Worm (Caenorhabditis elegans): Measurements from ENCODE around the gene srr-6.

The srr-6 gene

ce11 chrV:5036364-5036763 lies 23.8 kb downstream of the srr-6 start, which contains the start of gene K11D12.7:
Gene K11D12.7, minus strand, starts transcription at chrV:5036464.
- no peak for TF ChIP-seq nhr-11 (tag; optimal IDR thresholded peaks at IDR 0.05)
- TF ChIP-seq snu-23 (GFP tag; optimal IDR thresholded peaks at IDR 0.05), result no peak
- TF ChIP-seq nhr-12 (tag; optimal IDR thresholded peaks at IDR 0.05), result no peak
- TF ChIP-seq lin-35 (GFP tag; optimal IDR thresholded peaks at IDR 0.05), result no peak
- TF ChIP-seq rnt-1 (tag; optimal IDR thresholded peaks at IDR 0.05), result no peak
- TF ChIP-seq F16B12.6 (tag; optimal IDR thresholded peaks at IDR 0.05), result no peak
- TF ChIP-seq mdl-1 (tag; optimal IDR thresholded peaks at IDR 0.05), result no peak
- TF ChIP-seq mep-1 (tag; optimal IDR thresholded peaks at IDR 0.05), result no peak

ce11 chrV:5038449-5038848 lies 25.8 kb downstream of the srr-6 start:
- TF ChIP-seq alr-1 (tag; optimal IDR thresholded peaks at IDR 0.05; ENCODE audit: borderline replicate concordance), result no peak
- TF ChIP-seq unc-30 (tag; optimal IDR thresholded peaks at IDR 0.05), result no peak
- peak; percentile 54 for TF ChIP-seq grh-1 (GFP tag; IDR thresholded peaks at IDR 0.05)
- peak; percentile 85 for TF ChIP-seq nhr-85 (tag)
- peak; percentile 83 for TF ChIP-seq blmp-1 (tag; optimal IDR thresholded peaks at IDR 0.05)
- peak in 1 of 6 experiments; percentile 23 for TF ChIP-seq elt-3 (tag; optimal IDR thresholded peaks at IDR 0.05)
- peak; percentile 48 for TF ChIP-seq lin-14 (GFP tag; optimal IDR thresholded peaks at IDR 0.05)
- no peak for TF ChIP-seq efl-3 (GFP tag; optimal IDR thresholded peaks at IDR 0.05)
- no peak for TF ChIP-seq ets-5 (GFP tag; IDR thresholded peaks at IDR 0.05)
- peak in 1 of 2 experiments; percentile 5 for TF ChIP-seq lin-35 (GFP tag; optimal IDR thresholded peaks at IDR 0.05)
- TF ChIP-seq unc-98 (GFP tag; IDR thresholded peaks at IDR 0.05), result no peak

- TF ChIP-seq dsc-1 (tag; optimal IDR thresholded peaks at IDR 0.05) (peak; percentile 97), hpl-2 (GFP tag; optimal IDR thresholded peaks at IDR 0.05) (no peak), C16A3.4 (tag; optimal IDR thresholded peaks at IDR 0.05) (no peak), ztf-4 (tag; optimal IDR thresholded peaks at IDR 0.05) (no peak), ceh-88 (GFP tag; IDR thresholded peaks at IDR 0.05) (no peak), pqm-1 (tag; optimal IDR thresholded peaks at IDR 0.05) (no peak), fkh-4 (tag; optimal IDR thresholded peaks at IDR 0.05; ENCODE audit: borderline replicate concordance) (peak; percentile 83)
Measured at ce11 chrV:5039559-5039958, 27.0 kb downstream of the srr-6 start, which contains the start of gene K11D12.11. Gene K11D12.11, minus strand, starts transcription at chrV:5039600.

ce11 chrV:5040925-5041324 lies 28.3 kb downstream of the srr-6 start, which contains the start of gene K11D12.8:
Gene K11D12.8, minus strand, starts transcription at chrV:5041001.
- peak; percentile 71 for TF ChIP-seq blmp-1 (tag; optimal IDR thresholded peaks at IDR 0.05)
- no peak for TF ChIP-seq dpl-1 (GFP tag; optimal IDR thresholded peaks at IDR 0.05)

- TF ChIP-seq sup-37 (GFP tag; optimal IDR thresholded peaks at IDR 0.05) (no peak), fkh-10 (GFP tag; optimal IDR thresholded peaks at IDR 0.05) (no peak), nhr-90 (tag; optimal IDR thresholded peaks at IDR 0.05; ENCODE audit: poor library complexity) (no peak), C04F5.9 (tag; optimal IDR thresholded peaks at IDR 0.05) (no peak), C34B4.2 (tag; optimal IDR thresholded peaks at IDR 0.05) (no peak), skn-1 (tag; optimal IDR thresholded peaks at IDR 0.05) (no peak), nhr-11 (tag; optimal IDR thresholded peaks at IDR 0.05) (no peak)
Measured at ce11 chrV:5046103-5046502, 33.5 kb downstream of the srr-6 start, which contains the start of gene exc-14. Gene exc-14, minus strand, starts transcription at chrV:5046203.

ce11 chrV:5046558-5046957 lies 34.0 kb downstream of the srr-6 start:
- TF ChIP-seq tbx-2 (tag; optimal IDR thresholded peaks at IDR 0.05) (no peak), nhr-11 (tag; optimal IDR thresholded peaks at IDR 0.05) (no peak), ceh-63 (GFP tag; optimal IDR thresholded peaks at IDR 0.05) (no peak), grh-1 (GFP tag; IDR thresholded peaks at IDR 0.05) (no peak), blmp-1 (tag; optimal IDR thresholded peaks at IDR 0.05) (no peak), efl-1 (optimal IDR thresholded peaks at IDR 0.05) (no peak), efl-1 (GFP tag; optimal IDR thresholded peaks at IDR 0.05 in 1 of 2) (no peak), rnt-1 (tag; optimal IDR thresholded peaks at IDR 0.05) (no peak), nhr-85 (tag) (no peak), vab-15 (tag; optimal IDR thresholded peaks at IDR 0.05) (no peak), F16B12.6 (tag; optimal IDR thresholded peaks at IDR 0.05) (no peak), nhr-12 (tag; optimal IDR thresholded peaks at IDR 0.05) (no peak), xbp-1 (tag; optimal IDR thresholded peaks at IDR 0.05) (no peak), snu-23 (GFP tag; optimal IDR thresholded peaks at IDR 0.05) (no peak), sup-37 (GFP tag; optimal IDR thresholded peaks at IDR 0.05) (no peak), dsc-1 (tag; optimal IDR thresholded peaks at IDR 0.05) (no peak)
